Worm (Caenorhabditis elegans) whole organism, young adult: Measurements from ENCODE around the gene cdh-5.

Experiments
- F55B11.4 ChIP-seq: sonication (generic microtip); optimal IDR thresholded peaks from 2 replicates; lab custom pipeline; 2016; ENCODE audit warnings: missing compliant biosample characterization, missing genetic modification characterization, borderline replicate concordance; ENCODE audit not compliant: insufficient read depth
- fkh-3 ChIP-seq: sonication (generic microtip); optimal IDR thresholded peaks from 2 replicates; lab custom pipeline; 2016; ENCODE audit warnings: mild to moderate bottlenecking, missing genetic modification characterization, missing compliant biosample characterization
- hmg-20 ChIP-seq: fragments of 200-800 bp; sonication (Bioruptor generic); IDR thresholded peaks from 2 replicates; pipeline ENCODE4 v1.3.6; 2022; ENCODE audit warnings: missing genetic modification reagents, missing genetic modification characterization, missing compliant biosample characterization
- mxl-1 ChIP-seq: sonication (generic microtip); optimal IDR thresholded peaks from 2 replicates; lab custom pipeline; 2016; ENCODE audit warnings: missing genetic modification characterization, missing compliant biosample characterization
- zim-3 ChIP-seq: sonication (generic microtip); optimal IDR thresholded peaks from 2 replicates; lab custom pipeline; 2017; ENCODE audit warnings: mild to moderate bottlenecking, missing genetic modification characterization, moderate library complexity, missing compliant biosample characterization

DNA sequence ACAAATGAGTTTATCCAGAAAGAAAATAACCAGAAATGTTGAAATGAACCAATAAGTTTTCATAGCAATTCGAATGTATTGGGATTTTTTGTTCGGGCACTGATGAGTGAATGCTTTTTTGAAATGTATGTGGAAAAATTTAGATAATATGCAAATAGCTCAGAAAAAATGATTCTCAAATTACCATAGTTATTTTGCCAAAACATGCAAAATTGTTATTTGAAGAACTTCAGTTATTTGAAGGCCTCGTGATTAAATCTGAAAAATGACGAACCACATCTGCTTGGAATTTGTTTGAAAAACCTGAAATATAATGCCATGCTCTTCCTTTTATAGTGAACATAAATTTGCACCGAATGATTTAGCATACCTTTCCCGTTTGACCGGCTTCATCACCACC, 10.6 kb upstream of the cdh-5 start, which contains the start of gene C49C8.6:
- no peak for TF ChIP-seq fkh-3 (tag; lab: Kevin White, UChicago)
- no peak for TF ChIP-seq F55B11.4 (tag; lab: Kevin White, UChicago)
- TF ChIP-seq mxl-1 (tag; lab: Kevin White, UChicago) = no peak
- no peak for TF ChIP-seq hmg-20
- TF ChIP-seq zim-3 (tag; lab: Kevin White, UChicago) = no peak
